Worm (Caenorhabditis elegans) whole organism, late embryonic: ENCODE results near the gene C17H11.4.

Experiments
- C08G9.2 ChIP-seq: sonication (generic microtip); optimal IDR thresholded peaks from 2 replicates; lab custom pipeline; 2016; ENCODE audit warnings: mild to moderate bottlenecking, missing genetic modification characterization, moderate library complexity, missing compliant biosample characterization
- C38D4.7 ChIP-seq: fragments of 200-800 bp; sonication (Bioruptor generic); optimal IDR thresholded peaks from 2 replicates; lab custom pipeline; 2018; ENCODE audit warnings: mild to moderate bottlenecking, missing genetic modification characterization, moderate library complexity, missing compliant biosample characterization
- F13H6.1 ChIP-seq: sonication (generic microtip); optimal IDR thresholded peaks from 2 replicates; lab custom pipeline; 2016; ENCODE audit warnings: missing genetic modification characterization, missing compliant biosample characterization
- K02D7.2 ChIP-seq: sonication (generic microtip); optimal IDR thresholded peaks from 2 replicates; lab custom pipeline; 2017; ENCODE audit warnings: mild to moderate bottlenecking, missing genetic modification characterization, missing compliant biosample characterization
- K09A11.1 ChIP-seq: sonication (generic microtip); optimal IDR thresholded peaks from 2 replicates; lab custom pipeline; 2017; ENCODE audit warnings: antibody characterized with exemption, mild to moderate bottlenecking, missing genetic modification characterization, missing compliant biosample characterization; ENCODE audit not compliant: insufficient read depth
- T23F11.4 ChIP-seq: fragments of 200-800 bp; sonication (Bioruptor generic); optimal IDR thresholded peaks from 2 replicates; lab custom pipeline; 2018; ENCODE audit warnings: mild to moderate bottlenecking, missing genetic modification characterization, missing compliant biosample characterization
- Y22D7AL.16 ChIP-seq: sonication (generic microtip); optimal IDR thresholded peaks from 2 replicates; lab custom pipeline; 2016; ENCODE audit warnings: missing genetic modification characterization, missing compliant biosample characterization
- ahr-1 ChIP-seq: sonication (generic microtip); optimal IDR thresholded peaks from 2 replicates; lab custom pipeline; 2016; ENCODE audit warnings: missing genetic modification characterization, missing compliant biosample characterization
- ama-1 ChIP-seq: fragments of 150-350 bp; optimal IDR thresholded peaks from 2 replicates; lab custom pipeline; 2014
- ceh-14 ChIP-seq: sonication (generic microtip); optimal IDR thresholded peaks from 2 replicates; lab custom pipeline; 2016; ENCODE audit warnings: missing genotype, missing genetic modification characterization, missing compliant biosample characterization
- ceh-18 ChIP-seq: sonication (generic microtip); optimal IDR thresholded peaks from 2 replicates; lab custom pipeline; 2016; ENCODE audit warnings: missing genetic modification characterization, missing compliant biosample characterization
- ceh-19 ChIP-seq: fragments of 200-800 bp; sonication (Bioruptor generic); optimal IDR thresholded peaks from 2 replicates; lab custom pipeline; 2018; ENCODE audit warnings: mild to moderate bottlenecking, missing genetic modification characterization, missing compliant biosample characterization
- ceh-2 ChIP-seq: sonication (generic microtip); optimal IDR thresholded peaks from 2 replicates; lab custom pipeline; 2016; ENCODE audit warnings: missing genotype, missing genetic modification characterization, missing compliant biosample characterization
- ceh-22 ChIP-seq: sonication (generic microtip); optimal IDR thresholded peaks from 2 replicates; lab custom pipeline; 2017; ENCODE audit warnings: missing biosample characterization, missing genetic modification characterization
- ceh-24 ChIP-seq: sonication (generic microtip); optimal IDR thresholded peaks from 2 replicates; lab custom pipeline; 2016; ENCODE audit warnings: mild to moderate bottlenecking, missing genetic modification characterization, missing compliant biosample characterization
- ceh-31 ChIP-seq: sonication (generic microtip); optimal IDR thresholded peaks from 2 replicates; lab custom pipeline; 2016; ENCODE audit warnings: missing genetic modification characterization, missing compliant biosample characterization
- ceh-48 ChIP-seq: sonication (generic microtip); optimal IDR thresholded peaks from 2 replicates; lab custom pipeline; 2016; ENCODE audit warnings: missing genetic modification characterization, inconsistent platforms, missing compliant biosample characterization
- ceh-6 ChIP-seq: fragments of 200-800 bp; sonication (Bioruptor generic); optimal IDR thresholded peaks from 2 replicates; lab custom pipeline; 2018; ENCODE audit warnings: mild to moderate bottlenecking, missing genetic modification characterization, missing compliant biosample characterization
- che-1 ChIP-seq: sonication (generic microtip); optimal IDR thresholded peaks from 2 replicates; lab custom pipeline; 2016; ENCODE audit warnings: mild to moderate bottlenecking, missing genetic modification characterization, missing compliant biosample characterization
- dmd-4 ChIP-seq: sonication (generic microtip); optimal IDR thresholded peaks from 2 replicates; lab custom pipeline; 2016; ENCODE audit warnings: borderline replicate concordance, missing genetic modification characterization, missing compliant biosample characterization
- dve-1 ChIP-seq: sonication (generic microtip); optimal IDR thresholded peaks from 2 replicates; lab custom pipeline; 2017; ENCODE audit warnings: antibody characterized with exemption, mild to moderate bottlenecking, missing genetic modification characterization, missing compliant biosample characterization
- elt-4 ChIP-seq: sonication (generic microtip); optimal IDR thresholded peaks from 2 replicates; lab custom pipeline; 2016; ENCODE audit warnings: missing genetic modification characterization, missing compliant biosample characterization
- ets-4 ChIP-seq: sonication (generic microtip); optimal IDR thresholded peaks from 2 replicates; lab custom pipeline; 2016; ENCODE audit warnings: missing genetic modification characterization, missing compliant biosample characterization
- eyg-1 ChIP-seq: sonication (generic microtip); optimal IDR thresholded peaks from 2 replicates; lab custom pipeline; 2016; ENCODE audit warnings: missing genotype, missing genetic modification characterization, missing compliant biosample characterization
- fax-1 ChIP-seq: sonication (generic microtip); optimal IDR thresholded peaks from 2 replicates; lab custom pipeline; 2016; ENCODE audit warnings: missing genotype, missing genetic modification characterization, missing compliant biosample characterization
- fkh-6 ChIP-seq: sonication (generic microtip); optimal IDR thresholded peaks from 2 replicates; lab custom pipeline; 2016; ENCODE audit warnings: missing genetic modification characterization, missing compliant biosample characterization
- hlh-13 ChIP-seq: fragments of 200-800 bp; sonication (Bioruptor generic); optimal IDR thresholded peaks from 2 replicates; lab custom pipeline; 2018; ENCODE audit warnings: mild to moderate bottlenecking, missing genetic modification characterization, missing compliant biosample characterization
- hlh-30 ChIP-seq: sonication (generic microtip); optimal IDR thresholded peaks from 2 replicates; lab custom pipeline; 2017; ENCODE audit warnings: antibody characterized with exemption, missing genetic modification characterization, missing compliant biosample characterization; ENCODE audit not compliant: insufficient read depth
- hlh-6 ChIP-seq: sonication (generic microtip); optimal IDR thresholded peaks from 2 replicates; lab custom pipeline; 2016; ENCODE audit warnings: missing genotype, missing genetic modification characterization, missing compliant biosample characterization
- hlh-8 ChIP-seq: sonication (generic microtip); optimal IDR thresholded peaks from 2 replicates; lab custom pipeline; 2016; ENCODE audit warnings: missing genotype, missing genetic modification characterization, missing compliant biosample characterization
- lim-6 ChIP-seq: sonication (generic microtip); optimal IDR thresholded peaks from 2 replicates; lab custom pipeline; 2016; ENCODE audit warnings: missing genetic modification characterization, missing compliant biosample characterization
- lin-11 ChIP-seq: fragments of 200-800 bp; sonication (Bioruptor generic); optimal IDR thresholded peaks from 2 replicates; lab custom pipeline; 2018; ENCODE audit warnings: mild to moderate bottlenecking, missing genetic modification characterization, missing compliant biosample characterization
- madf-2 ChIP-seq: sonication (generic microtip); optimal IDR thresholded peaks from 2 replicates; lab custom pipeline; 2017; ENCODE audit warnings: missing genetic modification characterization, missing compliant biosample characterization
- mec-3 ChIP-seq: sonication (generic microtip); optimal IDR thresholded peaks from 2 replicates; lab custom pipeline; 2016; ENCODE audit warnings: borderline replicate concordance, missing genetic modification characterization, missing compliant biosample characterization
- nfya-1 ChIP-seq: sonication (generic microtip); optimal IDR thresholded peaks from 2 replicates; lab custom pipeline; 2017; ENCODE audit warnings: missing genetic modification characterization, mild to moderate bottlenecking, missing compliant biosample characterization, antibody characterized with exemption, moderate library complexity
- nhr-232 ChIP-seq: sonication (generic microtip); optimal IDR thresholded peaks from 2 replicates; lab custom pipeline; 2016; ENCODE audit warnings: missing genetic modification characterization, missing compliant biosample characterization
- npax-4 ChIP-seq: sonication (generic microtip); optimal IDR thresholded peaks from 2 replicates; lab custom pipeline; 2016; ENCODE audit warnings: missing genetic modification characterization, missing compliant biosample characterization
- odd-2 ChIP-seq: sonication (generic microtip); optimal IDR thresholded peaks from 2 replicates; lab custom pipeline; 2017; ENCODE audit warnings: antibody characterized with exemption, mild to moderate bottlenecking, missing genetic modification characterization, missing compliant biosample characterization
- pat-9 ChIP-seq: fragments of 200-800 bp; sonication (Bioruptor generic); optimal IDR thresholded peaks from 2 replicates; lab custom pipeline; 2018; ENCODE audit warnings: mild to moderate bottlenecking, missing genetic modification characterization, moderate library complexity, missing compliant biosample characterization
- pax-1 ChIP-seq: fragments of 150-350 bp; optimal IDR thresholded peaks from 2 replicates; lab custom pipeline; 2014; ENCODE audit warnings: missing biosample characterization, missing genetic modification characterization
- pha-2 ChIP-seq: sonication (generic microtip); optimal IDR thresholded peaks from 2 replicates; lab custom pipeline; 2017; ENCODE audit warnings: mild to moderate bottlenecking, missing genetic modification characterization, missing compliant biosample characterization
- pha-4 ChIP-seq: fragments of 150-350 bp; optimal IDR thresholded peaks from 2 replicates; lab custom pipeline; 2018; ENCODE audit warnings: missing biosample characterization, missing genetic modification reagents, missing genetic modification characterization
- pqm-1 ChIP-seq: sonication (generic microtip); optimal IDR thresholded peaks from 2 replicates; lab custom pipeline; 2016; ENCODE audit warnings: missing genetic modification characterization, missing compliant biosample characterization
- ref-2 ChIP-seq: sonication (generic microtip); optimal IDR thresholded peaks from 2 replicates; lab custom pipeline; 2016; ENCODE audit warnings: missing genetic modification characterization, missing compliant biosample characterization
- sdc-2 ChIP-seq: sonication (generic microtip); optimal IDR thresholded peaks from 2 replicates; lab custom pipeline; 2016; ENCODE audit warnings: missing genotype, missing genetic modification characterization, missing compliant biosample characterization
- sox-2 ChIP-seq: fragments of 200-800 bp; sonication (Bioruptor generic); IDR thresholded peaks from 2 replicates; pipeline ENCODE4 v1.3.6; 2022; ENCODE audit warnings: missing genetic modification reagents, missing genetic modification characterization, missing compliant biosample characterization
- syd-9 ChIP-seq: sonication (generic microtip); optimal IDR thresholded peaks from 2 replicates; lab custom pipeline; 2016; ENCODE audit warnings: mild to moderate bottlenecking, missing genetic modification characterization, moderate library complexity, missing compliant biosample characterization
- tbx-2 ChIP-seq: sonication (generic microtip); optimal IDR thresholded peaks from 2 replicates; lab custom pipeline; 2016; ENCODE audit warnings: missing genetic modification characterization, missing compliant biosample characterization
- tbx-7 ChIP-seq: sonication (generic microtip); optimal IDR thresholded peaks from 2 replicates; lab custom pipeline; 2016; ENCODE audit warnings: missing genotype, missing genetic modification characterization, missing compliant biosample characterization
- unc-3 ChIP-seq, 2 experiments: fragments of 200-800 bp in 1 of 2; sonication (Bioruptor generic) in 1 of 2; sonication (generic microtip) in 1 of 2; conservative IDR thresholded peaks in 1 of 2; optimal IDR thresholded peaks in 1 of 2; 2 replicates each; pipeline versions ENCODE4 v1.3.6 to Lab custom; 2016 to 2022; ENCODE audit warnings: missing compliant biosample characterization in 2 of 2, missing genetic modification characterization in 2 of 2, missing genetic modification reagents in 1 of 2
- unc-42 ChIP-seq: sonication (generic microtip); optimal IDR thresholded peaks from 2 replicates; lab custom pipeline; 2016; ENCODE audit warnings: missing genotype, missing genetic modification characterization, missing compliant biosample characterization
- unc-55 ChIP-seq: sonication (generic microtip); optimal IDR thresholded peaks from 2 replicates; lab custom pipeline; 2017; ENCODE audit warnings: missing biosample characterization, missing genetic modification reagents, missing genetic modification characterization
- zip-5 ChIP-seq: sonication (generic microtip); optimal IDR thresholded peaks from 2 replicates; lab custom pipeline; 2016; ENCODE audit warnings: missing genetic modification characterization, missing compliant biosample characterization

C17H11.4 gene

DNA sequence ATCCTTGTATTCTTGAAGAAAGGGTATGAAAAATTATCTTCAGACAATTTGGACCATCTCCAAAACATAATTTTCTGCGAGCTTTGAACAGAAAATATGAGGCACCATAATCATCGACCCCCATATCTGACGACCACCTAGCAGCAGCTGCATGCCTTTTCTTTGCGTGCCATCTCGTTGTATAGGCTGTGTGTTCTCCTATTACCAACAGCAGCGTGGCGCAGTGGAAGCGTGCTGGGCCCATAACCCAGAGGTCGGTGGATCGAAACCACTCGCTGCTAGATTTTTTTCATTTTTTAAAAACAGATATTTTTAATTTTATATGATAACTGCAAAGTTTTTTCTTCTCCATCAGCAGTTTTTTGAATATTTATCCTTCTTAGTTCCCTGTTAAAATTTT is 25.5 kb downstream of the C17H11.4 start:
- no peak for TF ChIP-seq ama-1 (lab: Kevin White, UChicago)
- peak; percentile 69 for TF ChIP-seq eyg-1 (tag; lab: Kevin White, UChicago)
- TF ChIP-seq pqm-1 (tag; lab: Kevin White, UChicago): no peak
- no peak for TF ChIP-seq pha-4
- TF ChIP-seq pha-2: peak; percentile 77
- TF ChIP-seq sox-2 (GFP tag; lab: Robert Waterston, UW): peak; percentile 91
- peak; percentile 84 for TF ChIP-seq Y22D7AL.16 (tag; lab: Kevin White, UChicago)
- TF ChIP-seq ets-4 (tag; lab: Kevin White, UChicago): peak; percentile 21
- peak; percentile 86 for TF ChIP-seq T23F11.4 (GFP tag; lab: Kevin White, UChicago)
- TF ChIP-seq che-1 (tag; lab: Kevin White, UChicago): peak; percentile 87
- peak; percentile 30 for TF ChIP-seq lim-6 (tag; lab: Kevin White, UChicago)
- TF ChIP-seq nhr-232 (tag; lab: Kevin White, UChicago): peak; percentile 69
- TF ChIP-seq hlh-6 (tag; lab: Kevin White, UChicago): peak; percentile 81
- no peak for TF ChIP-seq syd-9
- peak; percentile 71 for TF ChIP-seq sdc-2 (tag; lab: Kevin White, UChicago)
- no peak for TF ChIP-seq zip-5 (tag; lab: Kevin White, UChicago)
- TF ChIP-seq tbx-7 (tag; lab: Kevin White, UChicago): no peak
- peak; percentile 70 for TF ChIP-seq ceh-6
- peak; percentile 73 for TF ChIP-seq K02D7.2 (tag; lab: Kevin White, UChicago)
- peak; percentile 7 for TF ChIP-seq ahr-1 (tag; lab: Kevin White, UChicago)
- peak; percentile 88 for TF ChIP-seq ceh-19 (GFP tag; lab: Kevin White, UChicago)
- peak; percentile 61 for TF ChIP-seq odd-2 (tag; lab: Kevin White, UChicago)
- TF ChIP-seq fkh-6: peak; percentile 44
- TF ChIP-seq tbx-2 (tag; lab: Kevin White, UChicago): peak; percentile 72
- peak; percentile 7 for TF ChIP-seq nfya-1 (tag; lab: Kevin White, UChicago)
- TF ChIP-seq mec-3 (tag; lab: Kevin White, UChicago): no peak
- peak; percentile 84 for TF ChIP-seq lin-11 (tag; lab: Kevin White, UChicago)
- peak; percentile 61 for TF ChIP-seq ceh-48 (tag; lab: Kevin White, UChicago)
- TF ChIP-seq fax-1: peak; percentile 67
- TF ChIP-seq pax-1 (tag; lab: Kevin White, UChicago): no peak
- TF ChIP-seq hlh-8 (tag; lab: Kevin White, UChicago): peak; percentile 27
- peak; percentile 1 for TF ChIP-seq ref-2 (tag; lab: Kevin White, UChicago)
- peak; percentile 70 for TF ChIP-seq ceh-14 (tag; lab: Kevin White, UChicago)
- no peak for TF ChIP-seq npax-4 (tag; lab: Kevin White, UChicago)
- peak; percentile 70 for TF ChIP-seq F13H6.1
- no peak for TF ChIP-seq ceh-22 (tag; lab: Kevin White, UChicago)
- TF ChIP-seq unc-55 (GFP tag; lab: Kevin White, UChicago): no peak
- TF ChIP-seq hlh-30 (tag; lab: Kevin White, UChicago): no peak
- peak; percentile 77 for TF ChIP-seq hlh-13 (GFP tag; lab: Kevin White, UChicago)
- TF ChIP-seq C08G9.2 (tag; lab: Kevin White, UChicago): peak; percentile 55
- TF ChIP-seq elt-4 (tag; lab: Kevin White, UChicago): no peak
- TF ChIP-seq ceh-2 (tag; lab: Kevin White, UChicago): peak; percentile 80
- no peak for TF ChIP-seq ceh-18 (tag; lab: Kevin White, UChicago)
- no peak for TF ChIP-seq dve-1 (tag; lab: Kevin White, UChicago)
- TF ChIP-seq C38D4.7 (GFP tag; lab: Kevin White, UChicago): peak; percentile 75
- TF ChIP-seq madf-2 (tag; lab: Kevin White, UChicago): peak; percentile 70
- TF ChIP-seq dmd-4 (tag; lab: Kevin White, UChicago): peak; percentile 80
- TF ChIP-seq ceh-31: peak; percentile 72
- peak; percentile 89 for TF ChIP-seq unc-3 (GFP tag; conservative IDR thresholded peaks at IDR 0.05; lab: Robert Waterston, UW)
- peak; percentile 25 for TF ChIP-seq unc-3 (tag; optimal IDR thresholded peaks at IDR 0.05; lab: Kevin White, UChicago)
- TF ChIP-seq pat-9: peak; percentile 71
- TF ChIP-seq ceh-24: peak; percentile 75
- TF ChIP-seq unc-42 (tag; lab: Kevin White, UChicago): no peak
- TF ChIP-seq K09A11.1 (tag; lab: Kevin White, UChicago): peak; percentile 27
